Fruit fly (Drosophila melanogaster) whole organism, pupa: Measurements from ENCODE around the gene CG13449.

Experiments used
- CG10348 ChIP-seq: fragments of 200-800 bp; sonication (Bioruptor generic); IDR thresholded peaks from 2 replicates; pipeline ENCODE4 v1.3.6; 2022; ENCODE audit warnings: missing biosample characterization, missing genetic modification characterization
- CG12605 ChIP-seq: fragments of 200-800 bp; sonication (Bioruptor generic); IDR thresholded peaks from 2 replicates; pipeline ENCODE4 v1.3.6; 2022; ENCODE audit warnings: missing biosample characterization, missing genetic modification characterization
- CG14655 ChIP-seq: fragments of 200-800 bp; sonication (Bioruptor generic); optimal IDR thresholded peaks from 3 replicates; lab custom pipeline; 2017; ENCODE audit warnings: mild to moderate bottlenecking, missing biosample characterization, missing genetic modification reagents, missing genetic modification characterization
- CG15710 ChIP-seq: fragments of 200-800 bp; sonication (Bioruptor generic); optimal IDR thresholded peaks from 2 replicates; lab custom pipeline; 2018; ENCODE audit warnings: missing biosample characterization, mild to moderate bottlenecking, missing genetic modification characterization, moderate library complexity
- CG17806 ChIP-seq: fragments of 200-800 bp; sonication (Bioruptor generic); optimal IDR thresholded peaks from 2 replicates; lab custom pipeline; 2018; ENCODE audit warnings: missing biosample characterization, mild to moderate bottlenecking, missing genetic modification characterization, moderate library complexity
- CG34367 ChIP-seq: fragments of 200-800 bp; sonication (Bioruptor generic); optimal IDR thresholded peaks from 2 replicates; lab custom pipeline; 2018; ENCODE audit warnings: missing biosample characterization, mild to moderate bottlenecking, missing genetic modification characterization
- CG8159 ChIP-seq: fragments of 200-800 bp; sonication (Bioruptor generic); optimal IDR thresholded peaks from 3 replicates; lab custom pipeline; 2018; ENCODE audit warnings: missing biosample characterization, mild to moderate bottlenecking, missing genetic modification characterization, moderate library complexity
- CG9948 ChIP-seq: fragments of 200-800 bp; sonication (Bioruptor generic); optimal IDR thresholded peaks from 2 replicates; lab custom pipeline; 2018; ENCODE audit warnings: missing biosample characterization, mild to moderate bottlenecking, missing genetic modification characterization, moderate library complexity
- D1 ChIP-seq: fragments of 200-800 bp; sonication (Bioruptor generic); optimal IDR thresholded peaks from 2 replicates; lab custom pipeline; 2018; ENCODE audit warnings: missing biosample characterization, mild to moderate bottlenecking, missing genetic modification characterization, moderate library complexity
- Pif1A ChIP-seq: fragments of 200-800 bp; sonication (Bioruptor generic); optimal IDR thresholded peaks from 3 replicates; lab custom pipeline; 2016; ENCODE audit warnings: missing biosample characterization, missing genetic modification characterization
- Snoo ChIP-seq: fragments of 200-800 bp; sonication (Bioruptor generic); optimal IDR thresholded peaks from 3 replicates; lab custom pipeline; 2017; ENCODE audit warnings: missing biosample characterization, mild to moderate bottlenecking, missing genetic modification characterization, inconsistent platforms
- fd96Ca ChIP-seq: fragments of 200-800 bp; sonication (Bioruptor generic); IDR thresholded peaks from 3 replicates; pipeline ENCODE4 v1.3.6; 2022; ENCODE audit warnings: missing biosample characterization, missing genetic modification characterization
- rn ChIP-seq: fragments of 200-800 bp; sonication (Bioruptor generic); IDR thresholded peaks from 2 replicates; pipeline ENCODE4 v1.3.6; 2022; ENCODE audit warnings: missing biosample characterization, missing genetic modification characterization

DNA sequence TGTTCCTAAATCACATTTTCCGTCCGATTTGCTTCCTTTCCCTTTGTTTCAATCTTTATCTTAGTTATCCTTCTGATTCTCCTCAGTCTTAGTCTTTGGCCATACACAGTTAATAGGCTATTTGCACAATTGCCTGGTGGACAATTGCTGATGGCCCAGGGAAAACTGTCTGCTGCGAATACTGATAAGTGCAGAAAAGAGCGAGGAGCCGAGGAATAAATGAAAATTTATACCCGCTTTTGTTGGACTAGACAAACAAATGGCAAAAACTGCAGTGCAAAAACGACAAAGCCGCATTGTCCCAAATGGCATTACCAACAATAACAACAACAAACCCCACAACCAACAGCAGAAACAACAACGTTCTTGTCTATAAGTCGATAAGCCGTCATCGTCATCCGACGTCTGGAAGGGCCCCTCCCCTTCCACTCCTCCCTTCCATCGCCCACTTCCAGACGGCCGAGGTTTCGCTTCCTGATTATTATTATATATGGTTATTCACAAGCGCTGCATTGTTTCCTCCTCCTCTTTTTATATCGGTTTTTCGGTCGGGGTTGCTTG, 18.5 kb downstream of the CG13449 start:
- TF ChIP-seq CG8159 (tag; lab: Kevin White, UChicago) (no peak), CG15710 (no peak), CG12605 (GFP tag; lab: Robert Waterston, UW) (no peak), CG17806 (tag; lab: Kevin White, UChicago) (no peak), rn (GFP tag; lab: Robert Waterston, UW) (no peak), CG9948 (no peak), Snoo (no peak), D1 (tag; lab: Kevin White, UChicago) (no peak), fd96Ca (GFP tag; lab: Robert Waterston, UW) (0 out of 3 replicates have a peak, but pooled peaks have one; percentile 26), CG14655 (GFP tag; lab: Kevin White, UChicago) (no peak), CG34367 (tag; lab: Kevin White, UChicago) (no peak), CG10348 (GFP tag; lab: Robert Waterston, UW) (no peak), Pif1A (GFP tag; lab: Kevin White, UChicago) (no peak)
